Worm (Caenorhabditis elegans): Measurements from ENCODE around the gene srh-89.

- TF ChIP-seq elt-1 (tag; optimal IDR thresholded peaks at IDR 0.05) (no peak), nhr-129 (tag; optimal IDR thresholded peaks at IDR 0.05) (no peak), nhr-77 (tag; optimal IDR thresholded peaks at IDR 0.05) (no peak), nhr-6 (tag; optimal IDR thresholded peaks at IDR 0.05) (no peak), nhr-25 (tag; optimal IDR thresholded peaks at IDR 0.05) (no peak)
These were observed 41.6 kb upstream of the srh-89 start for ce11 chrV:7506207-7506606.
